Fruit fly (Drosophila melanogaster): ENCODE measurements around the gene CG11836.

Gene CG11836

DNA sequence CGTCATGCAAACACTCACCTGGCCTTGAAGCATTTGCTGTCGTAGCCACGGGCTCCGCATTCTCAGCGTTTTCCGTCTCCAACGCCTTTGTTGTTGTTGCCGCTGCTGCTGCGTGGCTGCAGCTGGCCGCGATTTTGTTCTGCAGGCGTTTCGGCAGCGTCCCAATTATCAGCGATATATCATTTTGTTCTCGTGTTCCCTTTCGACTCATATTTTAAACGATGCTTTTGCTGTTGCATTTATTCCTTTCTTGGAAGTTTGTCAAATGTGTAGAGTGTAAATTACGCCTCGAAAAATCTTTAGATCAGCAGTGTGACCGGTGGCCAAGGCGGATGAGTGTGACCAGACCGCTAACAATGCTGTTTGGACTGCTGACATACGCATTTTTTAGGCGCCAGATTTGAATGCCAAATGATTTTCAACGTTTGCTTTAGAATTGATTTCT, 37.8 kb upstream of the CG11836 start, which contains the start of gene Smg6:
Smg6 (minus strand) TSS at position 324 of the 445 bp plus-strand sequence.
- no peak for TF ChIP-seq Gug (GFP tag; IDR thresholded peaks at IDR 0.05)
- TF ChIP-seq CG8319 (GFP tag; optimal IDR thresholded peaks at IDR 0.05), result no peak
- no peak for TF ChIP-seq CG3032 (tag; optimal IDR thresholded peaks at IDR 0.05)
- TF ChIP-seq dac (GFP tag; optimal IDR thresholded peaks at IDR 0.05), result no peak
- TF ChIP-seq cyc (GFP tag; optimal IDR thresholded peaks at IDR 0.05), result no peak
- no peak for TF ChIP-seq ss (GFP tag; optimal IDR thresholded peaks at IDR 0.05)
- no peak for TF ChIP-seq eg (GFP tag; IDR thresholded peaks at IDR 0.05)
- no peak for TF ChIP-seq CG6163 (GFP tag; IDR thresholded peaks at IDR 0.05)
- TF ChIP-seq Eip78C (GFP tag), result no peak
- TF ChIP-seq Hr38 (GFP tag; optimal IDR thresholded peaks at IDR 0.05), result no peak
- TF ChIP-seq CG6276 (GFP tag; optimal IDR thresholded peaks at IDR 0.05), result no peak
- TF ChIP-seq svp (GFP tag), result no peak
- TF ChIP-seq CG32006 (GFP tag; optimal IDR thresholded peaks at IDR 0.05), result no peak
- TF ChIP-seq achi (GFP tag; optimal IDR thresholded peaks at IDR 0.05), result no peak
- no peak for TF ChIP-seq CG10631 (GFP tag; optimal IDR thresholded peaks at IDR 0.05)
- TF ChIP-seq Met (GFP tag; optimal IDR thresholded peaks at IDR 0.05), result no peak
- no peak for TF ChIP-seq Sox15 (GFP tag; optimal IDR thresholded peaks at IDR 0.05)

- TF ChIP-seq CG6792 (GFP tag; optimal IDR thresholded peaks at IDR 0.05), result no peak
- no peak for TF ChIP-seq Lpt (GFP tag; optimal IDR thresholded peaks at IDR 0.05)
- TF ChIP-seq Sox102F (GFP tag; optimal IDR thresholded peaks at IDR 0.05), result no peak
- TF ChIP-seq CG7368 (GFP tag; optimal IDR thresholded peaks at IDR 0.05), result no peak
- TF ChIP-seq svp (GFP tag), result no peak
Measured at dm6 chr3R:25036644-25037043, 34.3 kb upstream of the CG11836 start, which contains the start of gene CG31115. TSS of gene CG31115 (plus strand) at chr3R:25036944.

- TF ChIP-seq ss (GFP tag; optimal IDR thresholded peaks at IDR 0.05) (no peak), Hr39 (GFP tag; optimal IDR thresholded peaks at IDR 0.05) (no peak), CG16779 (tag; optimal IDR thresholded peaks at IDR 0.05) (no peak), achi (GFP tag; optimal IDR thresholded peaks at IDR 0.05) (no peak), fkh (GFP tag; optimal IDR thresholded peaks at IDR 0.05) (no peak), CG34406 (GFP tag; optimal IDR thresholded peaks at IDR 0.05) (no peak), Blimp-1 (GFP tag; optimal IDR thresholded peaks at IDR 0.05) (no peak), Eip93F (GFP tag; optimal IDR thresholded peaks at IDR 0.05) (peak; percentile 35), esn (GFP tag; optimal IDR thresholded peaks at IDR 0.05) (peak; percentile 58), salr (GFP tag; optimal IDR thresholded peaks at IDR 0.05) (no peak), CG4318 (GFP tag; optimal IDR thresholded peaks at IDR 0.05) (no peak), CG15336 (GFP tag; IDR thresholded peaks at IDR 0.05) (no peak), CG9139 (GFP tag; optimal IDR thresholded peaks at IDR 0.05) (no peak), topi (GFP tag; optimal IDR thresholded peaks at IDR 0.05) (no peak), CG10631 (GFP tag; optimal IDR thresholded peaks at IDR 0.05) (no peak), Sox14 (GFP tag; optimal IDR thresholded peaks at IDR 0.05) (peak; percentile 74), CG3919 (GFP tag; optimal IDR thresholded peaks at IDR 0.05) (no peak), eg (GFP tag; IDR thresholded peaks at IDR 0.05) (no peak), lz (GFP tag; optimal IDR thresholded peaks at IDR 0.05) (peak; percentile 44), CG3032 (tag; optimal IDR thresholded peaks at IDR 0.05) (no peak), net (GFP tag; optimal IDR thresholded peaks at IDR 0.05) (no peak), dac (GFP tag; optimal IDR thresholded peaks at IDR 0.05) (no peak), pdm3 (GFP tag; optimal IDR thresholded peaks at IDR 0.05) (no peak), Ets96B (tag; optimal IDR thresholded peaks at IDR 0.05) (no peak), Met (GFP tag; optimal IDR thresholded peaks at IDR 0.05) (no peak), Sox15 (GFP tag; optimal IDR thresholded peaks at IDR 0.05) (no peak), Lpt (GFP tag; optimal IDR thresholded peaks at IDR 0.05) (no peak), Smox (GFP tag; optimal IDR thresholded peaks at IDR 0.05) (no peak), cyc (GFP tag; optimal IDR thresholded peaks at IDR 0.05) (no peak), CG6808 (GFP tag; optimal IDR thresholded peaks at IDR 0.05) (no peak), Gug (GFP tag; IDR thresholded peaks at IDR 0.05) (no peak), vri (GFP tag; optimal IDR thresholded peaks at IDR 0.05) (no peak), Sox102F (GFP tag; optimal IDR thresholded peaks at IDR 0.05) (no peak), svp (GFP tag) (no peak), CG8119 (GFP tag; IDR thresholded peaks at IDR 0.05) (no peak), CG31627 (GFP tag; optimal IDR thresholded peaks at IDR 0.05) (peak; percentile 42), Eip78C (GFP tag) (no peak), CG6163 (GFP tag; IDR thresholded peaks at IDR 0.05) (no peak), CG6792 (GFP tag; optimal IDR thresholded peaks at IDR 0.05) (no peak)
Measured at dm6 chr3R:25039028-25039476, 31.9 kb upstream of the CG11836 start, which contains the start of the genes Ythdf and bai. TSS of gene Ythdf (minus strand) at chr3R:25039249. TSS of gene bai (plus strand) at chr3R:25039374.
